Worm (Caenorhabditis elegans): ENCODE results near the gene egl-26.

egl-26 gene

DNA sequence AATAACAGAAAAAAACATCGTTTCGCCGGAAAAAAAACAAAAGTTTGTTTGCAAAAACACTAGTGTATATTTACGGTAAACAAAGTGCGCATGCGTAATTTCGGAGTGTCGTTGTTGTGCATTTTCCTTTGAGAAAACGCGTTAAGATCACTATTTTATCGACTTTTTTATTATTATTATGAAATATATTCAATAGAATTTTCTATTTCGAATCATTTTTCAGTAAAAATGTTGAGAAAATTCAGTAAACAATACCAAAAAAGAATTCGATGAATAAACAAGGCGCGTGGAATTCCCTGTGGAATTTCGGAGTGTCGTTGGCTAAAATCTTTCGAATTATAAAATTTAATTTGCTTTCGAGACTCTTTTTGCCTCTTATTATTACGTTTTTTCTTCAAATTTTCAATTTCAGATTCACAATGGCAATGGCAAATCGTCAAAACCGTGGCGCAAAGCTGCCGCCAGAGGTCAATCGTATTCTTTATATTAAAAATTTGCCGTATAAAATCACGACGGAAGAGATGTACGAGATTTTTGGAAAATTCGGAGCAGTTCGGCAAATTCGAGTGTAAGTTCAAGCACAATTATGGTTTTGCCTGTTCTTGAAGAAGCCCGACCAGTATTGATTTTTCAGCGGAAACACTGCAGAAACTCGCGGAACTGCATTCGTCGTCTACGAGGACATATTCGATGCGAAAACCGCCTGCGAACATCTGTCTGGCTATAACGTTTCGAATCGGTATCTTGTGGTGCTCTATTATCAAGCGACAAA lies 28.7 kb downstream of the egl-26 start, which contains the start of the genes luc-7L3 and sftb-6 (continued):
- TF ChIP-seq mef-2 (tag; optimal IDR thresholded peaks at IDR 0.05) (no peak), fos-1 (tag; optimal IDR thresholded peaks at IDR 0.05) (no peak), hlh-17 (GFP tag; optimal IDR thresholded peaks at IDR 0.05; ENCODE audit: borderline replicate concordance) (no peak), efl-1 (optimal IDR thresholded peaks at IDR 0.05) (peak; percentile 38 to 48), efl-1 (GFP tag; optimal IDR thresholded peaks at IDR 0.05 in 1 of 2) (peak; percentile 61 to 87), hpl-2 (GFP tag; optimal IDR thresholded peaks at IDR 0.05) (no peak), egl-27 (tag; optimal IDR thresholded peaks at IDR 0.05) (no peak), aly-2 (tag; optimal IDR thresholded peaks at IDR 0.05) (no peak), hlh-4 (tag; optimal IDR thresholded peaks at IDR 0.05) (no peak), fkh-8 (tag; optimal IDR thresholded peaks at IDR 0.05) (peak; percentile 76), ceh-88 (GFP tag; IDR thresholded peaks at IDR 0.05) (peak; percentile 67), nhr-19 (GFP tag; conservative IDR thresholded peaks at IDR 0.05) (peak; percentile 75), sox-4 (tag; optimal IDR thresholded peaks at IDR 0.05) (peak; percentile 65), sup-37 (GFP tag; optimal IDR thresholded peaks at IDR 0.05) (peak; percentile 50), egl-13 (tag; optimal IDR thresholded peaks at IDR 0.05) (peak; percentile 55), nhr-20 (tag; optimal IDR thresholded peaks at IDR 0.05) (peak; percentile 62), ceh-82 (tag; optimal IDR thresholded peaks at IDR 0.05) (peak in 2 of 3 experiments; percentile 25 to 33), lin-13 (GFP tag; optimal IDR thresholded peaks at IDR 0.05) (no peak), fkh-10 (GFP tag; optimal IDR thresholded peaks at IDR 0.05) (no peak), dpl-1 (GFP tag; optimal IDR thresholded peaks at IDR 0.05) (peak; percentile 40 to 68 (median 50)), ztf-4 (tag; optimal IDR thresholded peaks at IDR 0.05) (no peak), ets-5 (GFP tag; IDR thresholded peaks at IDR 0.05) (no peak), unc-30 (tag; optimal IDR thresholded peaks at IDR 0.05) (no peak), lin-39 (tag; optimal IDR thresholded peaks at IDR 0.05) (peak; percentile 56), C16A3.4 (tag; optimal IDR thresholded peaks at IDR 0.05) (peak; percentile 49), skn-1 (tag; optimal IDR thresholded peaks at IDR 0.05) (peak; percentile 50), mdl-1 (tag; optimal IDR thresholded peaks at IDR 0.05) (no peak), nhr-76 (tag; optimal IDR thresholded peaks at IDR 0.05) (no peak), unc-98 (GFP tag; IDR thresholded peaks at IDR 0.05) (0 out of 2 replicates have a peak, but pooled peaks have one; percentile 20), dsc-1 (tag; optimal IDR thresholded peaks at IDR 0.05) (peak; percentile 61), Y116A8C.19 (tag; optimal IDR thresholded peaks at IDR 0.05; ENCODE audit: borderline replicate concordance) (no peak), zip-4 (GFP tag; optimal IDR thresholded peaks at IDR 0.05) (peak; percentile 55), ceh-90 (tag; optimal IDR thresholded peaks at IDR 0.05) (peak; percentile 44), mab-9 (GFP tag; IDR thresholded peaks at IDR 0.05) (peak; percentile 74; the same call in 1 of the 2 replicates), ztf-11 (tag; optimal IDR thresholded peaks at IDR 0.05) (peak in 1 of 2 experiments; percentile 24), lin-14 (GFP tag; optimal IDR thresholded peaks at IDR 0.05) (no peak), jun-1 (tag; optimal IDR thresholded peaks at IDR 0.05) (no peak), tbx-2 (tag; optimal IDR thresholded peaks at IDR 0.05) (peak; percentile 75), unc-62 (GFP tag; optimal IDR thresholded peaks at IDR 0.05) (no peak), elt-2 (tag; optimal IDR thresholded peaks at IDR 0.05) (peak; percentile 9), irx-1 (tag; optimal IDR thresholded peaks at IDR 0.05) (peak; percentile 73), ama-1 (optimal IDR thresholded peaks at IDR 0.05) (no peak), sptf-1 (tag; optimal IDR thresholded peaks at IDR 0.05) (no peak)

Measured in whole organism, L1 larva.